Comparison of ENCODE assay signal across 1 fruit fly cellular context in genomic region chr2L:13548786-13549780, dm6.
TF ChIP-seq lines count a peak whose summit lies in the region.

TSS of gene B4 (minus strand) at chr2L:13549328.

TF ChIP-seq in whole organism, embryonic, 481 proteins besides CTCF, POLR2A, EP300 and RAD21 (continued from another document and continues in another):
- TF ChIP-seq Oaz (GFP tag; IDR thresholded peaks at IDR 0.05; lab: Robert Waterston, UW) = no peak
- no peak for TF ChIP-seq CG2712 (tag; optimal IDR thresholded peaks at IDR 0.05; lab: Kevin White, UChicago)
- TF ChIP-seq CG12391 (tag; optimal IDR thresholded peaks at IDR 0.05; lab: Kevin White, UChicago) = no peak
- TF ChIP-seq Drgx (GFP tag; IDR thresholded peaks at IDR 0.05; lab: Robert Waterston, UW) = peak; percentile 66
- TF ChIP-seq CG6689 (GFP tag; IDR thresholded peaks at IDR 0.05; lab: Robert Waterston, UW) = no peak
- TF ChIP-seq sr (GFP tag; IDR thresholded peaks at IDR 0.05; lab: Robert Waterston, UW) = no peak; the same call in 1 of the 3 replicates
- TF ChIP-seq emc (GFP tag; optimal IDR thresholded peaks at IDR 0.05; lab: Kevin White, UChicago) = peak; percentile 20
- TF ChIP-seq MTF-1 (GFP tag; optimal IDR thresholded peaks at IDR 0.05; lab: Kevin White, UChicago; ENCODE audit: borderline replicate concordance) = peak; percentile 79
- no peak for TF ChIP-seq hbn (GFP tag; IDR thresholded peaks at IDR 0.05; lab: Robert Waterston, UW; ENCODE audit: partially characterized antibody)
- peak; percentile 13 for TF ChIP-seq CHES-1-like (GFP tag; optimal IDR thresholded peaks at IDR 0.05; lab: Kevin White, UChicago)
- TF ChIP-seq CG1792 (GFP tag; optimal IDR thresholded peaks at IDR 0.05; lab: Kevin White, UChicago) = no peak
- no peak for TF ChIP-seq sc (optimal IDR thresholded peaks at IDR 0.05; lab: Kevin White, UChicago)
- no peak for TF ChIP-seq sc (GFP tag; optimal IDR thresholded peaks at IDR 0.05; lab: Kevin White, UChicago)
- TF ChIP-seq gsb-n (tag; optimal IDR thresholded peaks at IDR 0.05; lab: Kevin White, UChicago) = peak; percentile 6
- TF ChIP-seq Antp (GFP tag; optimal IDR thresholded peaks at IDR 0.05; lab: Kevin White, UChicago) = peak; percentile 35
- no peak for TF ChIP-seq slp2 (GFP tag; optimal IDR thresholded peaks at IDR 0.05; lab: Kevin White, UChicago)
- peak; percentile 76; the same call in 2 of the 3 replicates for TF ChIP-seq Dbx (GFP tag; IDR thresholded peaks at IDR 0.05; lab: Robert Waterston, UW)
- TF ChIP-seq en (GFP tag; optimal IDR thresholded peaks at IDR 0.05; lab: Kevin White, UChicago) = no peak
- TF ChIP-seq C15 (GFP tag; IDR thresholded peaks at IDR 0.05; lab: Robert Waterston, UW) = no peak
- peak in 1 of 2 experiments; percentile 72 for TF ChIP-seq crp (GFP tag; optimal IDR thresholded peaks at IDR 0.05; lab: Kevin White, UChicago)
- no peak for TF ChIP-seq yki (optimal IDR thresholded peaks at IDR 0.05; lab: Kevin White, UChicago)
- TF ChIP-seq Sox102F (GFP tag; optimal IDR thresholded peaks at IDR 0.05; lab: Kevin White, UChicago) = no peak
- TF ChIP-seq grn (GFP tag; optimal IDR thresholded peaks at IDR 0.05; lab: Kevin White, UChicago) = peak; percentile 9
- TF ChIP-seq CoRest (tag; optimal IDR thresholded peaks at IDR 0.05; lab: Kevin White, UChicago) = no peak
- TF ChIP-seq CG7357 (GFP tag; IDR thresholded peaks at IDR 0.05; lab: Robert Waterston, UW) = no peak
- TF ChIP-seq CG31365 (tag; optimal IDR thresholded peaks at IDR 0.05; lab: Kevin White, UChicago) = peak; percentile 5
- peak; percentile 73 for TF ChIP-seq CG4707 (GFP tag; optimal IDR thresholded peaks at IDR 0.05; lab: Kevin White, UChicago)
- TF ChIP-seq CG13424 (tag; optimal IDR thresholded peaks at IDR 0.05; lab: Kevin White, UChicago) = no peak
- TF ChIP-seq CG11398 (GFP tag; optimal IDR thresholded peaks at IDR 0.05; lab: Kevin White, UChicago) = no peak
- TF ChIP-seq B-H2 (GFP tag; optimal IDR thresholded peaks at IDR 0.05; lab: Kevin White, UChicago) = peak; percentile 72
- TF ChIP-seq CG3995 (GFP tag; optimal IDR thresholded peaks at IDR 0.05; lab: Kevin White, UChicago) = no peak
- peak; percentile 81; the same call in 2 of the 4 replicates for TF ChIP-seq chinmo (GFP tag; IDR thresholded peaks at IDR 0.05; lab: Robert Waterston, UW; ENCODE audit: partially characterized antibody)
- peak; percentile 81 for TF ChIP-seq CG7987 (GFP tag; optimal IDR thresholded peaks at IDR 0.05; lab: Kevin White, UChicago)
- TF ChIP-seq Doc2 (GFP tag; IDR thresholded peaks at IDR 0.05; lab: Robert Waterston, UW) = no peak
- TF ChIP-seq CG10147 (GFP tag; optimal IDR thresholded peaks at IDR 0.05; lab: Kevin White, UChicago) = no peak
- peak; percentile 59 for TF ChIP-seq Lhr (GFP tag; optimal IDR thresholded peaks at IDR 0.05; lab: Kevin White, UChicago)
- TF ChIP-seq CG3163 (GFP tag; optimal IDR thresholded peaks at IDR 0.05; lab: Kevin White, UChicago) = no peak
- TF ChIP-seq so (GFP tag; IDR thresholded peaks at IDR 0.05; lab: Robert Waterston, UW) = peak; percentile 80; the same call in 2 of the 3 replicates
- TF ChIP-seq Mrtf (GFP tag; IDR thresholded peaks at IDR 0.05; lab: Robert Waterston, UW) = no peak
- TF ChIP-seq CG10267 (tag; optimal IDR thresholded peaks at IDR 0.05; lab: Kevin White, UChicago) = no peak
- peak; percentile 92 for TF ChIP-seq cg (GFP tag; optimal IDR thresholded peaks at IDR 0.05; lab: Kevin White, UChicago)
- peak; percentile 53 for TF ChIP-seq scrt (GFP tag; optimal IDR thresholded peaks at IDR 0.05; lab: Kevin White, UChicago)
- TF ChIP-seq Oli (tag; optimal IDR thresholded peaks at IDR 0.05; lab: Kevin White, UChicago) = no peak
- TF ChIP-seq CG34224 (GFP tag; IDR thresholded peaks at IDR 0.05; lab: Robert Waterston, UW; ENCODE audit: partially characterized antibody) = peak; percentile 42; the same call in 1 of the 3 replicates
- peak; percentile 88 for TF ChIP-seq CG7928 (GFP tag; optimal IDR thresholded peaks at IDR 0.05; lab: Kevin White, UChicago)
- TF ChIP-seq unc-4 (GFP tag; IDR thresholded peaks at IDR 0.05; lab: Robert Waterston, UW; ENCODE audit: partially characterized antibody) = 0 out of 2 replicates have a peak, but pooled peaks have one; percentile 15
- TF ChIP-seq CG4854 (GFP tag; optimal IDR thresholded peaks at IDR 0.05; lab: Kevin White, UChicago) = peak; percentile 16
- no peak for TF ChIP-seq mld (GFP tag; IDR thresholded peaks at IDR 0.05; lab: Robert Waterston, UW; ENCODE audit: partially characterized antibody)
- no peak for TF ChIP-seq CG14441 (GFP tag; IDR thresholded peaks at IDR 0.05; lab: Robert Waterston, UW)
- TF ChIP-seq CG4820 (GFP tag; optimal IDR thresholded peaks at IDR 0.05; lab: Kevin White, UChicago) = no peak
- peak; percentile 49 for TF ChIP-seq CG17912 (GFP tag; optimal IDR thresholded peaks at IDR 0.05; lab: Kevin White, UChicago)
- TF ChIP-seq Eip74EF (GFP tag; optimal IDR thresholded peaks at IDR 0.05; lab: Kevin White, UChicago) = peak in 1 of 2 experiments; percentile 37
- TF ChIP-seq al (GFP tag; IDR thresholded peaks at IDR 0.05; lab: Robert Waterston, UW) = no peak
- TF ChIP-seq CG1647 (GFP tag; optimal IDR thresholded peaks at IDR 0.05; lab: Kevin White, UChicago) = no peak
- peak; percentile 37; the same call in 1 of the 2 replicates for TF ChIP-seq CG14014 (GFP tag; IDR thresholded peaks at IDR 0.05; lab: Robert Waterston, UW)
- TF ChIP-seq CG3407 (GFP tag; optimal IDR thresholded peaks at IDR 0.05; lab: Kevin White, UChicago) = peak; percentile 38
- TF ChIP-seq ken (GFP tag; IDR thresholded peaks at IDR 0.05; lab: Robert Waterston, UW) = peak; percentile 22; the same call in 1 of the 3 replicates
- peak; percentile 23 for TF ChIP-seq CG12659 (GFP tag; optimal IDR thresholded peaks at IDR 0.05; lab: Kevin White, UChicago)
- no peak for TF ChIP-seq Hr78 (GFP tag; optimal IDR thresholded peaks at IDR 0.05; lab: Kevin White, UChicago)
- peak; percentile 49; the same call in 1 of the 2 replicates for TF ChIP-seq sob (GFP tag; IDR thresholded peaks at IDR 0.05; lab: Robert Waterston, UW)
- TF ChIP-seq CG13894 (tag; optimal IDR thresholded peaks at IDR 0.05; lab: Kevin White, UChicago) = peak; percentile 67
- no peak for TF ChIP-seq Optix (GFP tag; IDR thresholded peaks at IDR 0.05; lab: Robert Waterston, UW)
- peak; percentile 97 for TF ChIP-seq E2f2 (GFP tag; IDR thresholded peaks at IDR 0.05; lab: Robert Waterston, UW)
- TF ChIP-seq ci (GFP tag; IDR thresholded peaks at IDR 0.05; lab: Robert Waterston, UW) = peak; percentile 71; the same call in 2 of the 3 replicates
- peak; percentile 21 for TF ChIP-seq corto (GFP tag; optimal IDR thresholded peaks at IDR 0.05; lab: Kevin White, UChicago)
- TF ChIP-seq CG30020 (tag; optimal IDR thresholded peaks at IDR 0.05; lab: Kevin White, UChicago) = no peak
- no peak for TF ChIP-seq CG8944 (GFP tag; optimal IDR thresholded peaks at IDR 0.05; lab: Kevin White, UChicago)
- TF ChIP-seq knrl (GFP tag; IDR thresholded peaks at IDR 0.05; lab: Robert Waterston, UW; ENCODE audit: partially characterized antibody) = 0 out of 3 replicates have a peak, but pooled peaks have one; percentile 31
- TF ChIP-seq CG5953 (GFP tag; IDR thresholded peaks at IDR 0.05; lab: Robert Waterston, UW) = peak; percentile 65; the same call in 1 of the 2 replicates
- no peak for TF ChIP-seq CG15011 (GFP tag; optimal IDR thresholded peaks at IDR 0.05; lab: Kevin White, UChicago)
- TF ChIP-seq CG7745 (tag; optimal IDR thresholded peaks at IDR 0.05; lab: Kevin White, UChicago) = no peak
- peak; percentile 7 for TF ChIP-seq CG15601 (tag; optimal IDR thresholded peaks at IDR 0.05; lab: Kevin White, UChicago)
- TF ChIP-seq Dad (GFP tag; optimal IDR thresholded peaks at IDR 0.05; lab: Kevin White, UChicago) = peak; percentile 42
- TF ChIP-seq CG12236 (GFP tag; optimal IDR thresholded peaks at IDR 0.05; lab: Kevin White, UChicago) = peak; percentile 8
- peak; percentile 58 for TF ChIP-seq Fer1 (GFP tag; optimal IDR thresholded peaks at IDR 0.05; lab: Kevin White, UChicago)
- no peak for TF ChIP-seq CG11085 (GFP tag; IDR thresholded peaks at IDR 0.05; lab: Robert Waterston, UW)
- peak; percentile 69 for TF ChIP-seq CG6813 (GFP tag; optimal IDR thresholded peaks at IDR 0.05; lab: Kevin White, UChicago)
- TF ChIP-seq CG6254 (GFP tag; optimal IDR thresholded peaks at IDR 0.05; lab: Kevin White, UChicago) = no peak
- no peak for TF ChIP-seq CG18764 (GFP tag; optimal IDR thresholded peaks at IDR 0.05; lab: Kevin White, UChicago)
- TF ChIP-seq CG7839 (tag; optimal IDR thresholded peaks at IDR 0.05; lab: Kevin White, UChicago) = no peak
- peak; percentile 9 for TF ChIP-seq da (GFP tag; optimal IDR thresholded peaks at IDR 0.05; lab: Kevin White, UChicago)
- TF ChIP-seq fd64A (GFP tag; optimal IDR thresholded peaks at IDR 0.05; lab: Kevin White, UChicago) = peak; percentile 69
- peak; percentile 55; the same call in 1 of the 2 replicates for TF ChIP-seq CG1024 (GFP tag; IDR thresholded peaks at IDR 0.05; lab: Robert Waterston, UW)
- TF ChIP-seq Ets65A (GFP tag; lab: Kevin White, UChicago) = peak; percentile 24
- peak; percentile 58; the same call in 1 of the 2 replicates for TF ChIP-seq wdn (GFP tag; IDR thresholded peaks at IDR 0.05; lab: Robert Waterston, UW)
- TF ChIP-seq Trl (optimal IDR thresholded peaks at IDR 0.05; lab: Kevin White, UChicago) = peak; percentile 25 to 60
- TF ChIP-seq Trl (GFP tag; optimal IDR thresholded peaks at IDR 0.05; lab: Kevin White, UChicago) = peak; percentile 18
- no peak for TF ChIP-seq CG9609 (GFP tag; optimal IDR thresholded peaks at IDR 0.05; lab: Kevin White, UChicago)
- TF ChIP-seq CG6791 (GFP tag; IDR thresholded peaks at IDR 0.05; lab: Robert Waterston, UW; ENCODE audit: partially characterized antibody) = peak; percentile 44; the same call in 2 of the 3 replicates
- TF ChIP-seq nerfin-1 (tag; optimal IDR thresholded peaks at IDR 0.05; lab: Kevin White, UChicago) = peak; percentile 48
- TF ChIP-seq Six4 (GFP tag; optimal IDR thresholded peaks at IDR 0.05; lab: Kevin White, UChicago) = no peak
- peak; percentile 41 for TF ChIP-seq schlank (tag; optimal IDR thresholded peaks at IDR 0.05; lab: Kevin White, UChicago)
- TF ChIP-seq hth (optimal IDR thresholded peaks at IDR 0.05; lab: Kevin White, UChicago) = no peak
- no peak for TF ChIP-seq CG31441 (GFP tag; IDR thresholded peaks at IDR 0.05; lab: Robert Waterston, UW)
- TF ChIP-seq Hr51 (GFP tag; optimal IDR thresholded peaks at IDR 0.05; lab: Kevin White, UChicago) = peak in 1 of 2 experiments; percentile 3
- no peak for TF ChIP-seq CG10959 (GFP tag; IDR thresholded peaks at IDR 0.05; lab: Robert Waterston, UW)
- no peak for TF ChIP-seq CG33557 (GFP tag; optimal IDR thresholded peaks at IDR 0.05; lab: Kevin White, UChicago)
- TF ChIP-seq zen (tag; optimal IDR thresholded peaks at IDR 0.05; lab: Kevin White, UChicago) = no peak
- TF ChIP-seq Dref (GFP tag; IDR thresholded peaks at IDR 0.05; lab: Robert Waterston, UW) = no peak
- peak; percentile 1 to 70 for TF ChIP-seq bsh (GFP tag; optimal IDR thresholded peaks at IDR 0.05; lab: Kevin White, UChicago)
- TF ChIP-seq lmd (GFP tag; IDR thresholded peaks at IDR 0.05; lab: Robert Waterston, UW) = no peak; the same call in 1 of the 2 replicates
- TF ChIP-seq CG15514 (GFP tag; optimal IDR thresholded peaks at IDR 0.05; lab: Kevin White, UChicago) = peak; percentile 57
- TF ChIP-seq dysf (GFP tag; IDR thresholded peaks at IDR 0.05; lab: Robert Waterston, UW) = no peak; the same call in 2 of the 3 replicates
- peak; percentile 96 for TF ChIP-seq Jarid2 (GFP tag; optimal IDR thresholded peaks at IDR 0.05; lab: Kevin White, UChicago)
- TF ChIP-seq gce (GFP tag; IDR thresholded peaks at IDR 0.05; lab: Robert Waterston, UW) = peak; percentile 62; the same call in 2 of the 3 replicates
- TF ChIP-seq CG32532 (GFP tag; IDR thresholded peaks at IDR 0.05; lab: Robert Waterston, UW) = peak; percentile 42
- no peak for TF ChIP-seq CG15073 (GFP tag; optimal IDR thresholded peaks at IDR 0.05; lab: Kevin White, UChicago)
- TF ChIP-seq YL-1 (GFP tag; optimal IDR thresholded peaks at IDR 0.05; lab: Kevin White, UChicago) = peak; percentile 11
- peak; percentile 39 for TF ChIP-seq dmrt99B (tag; optimal IDR thresholded peaks at IDR 0.05; lab: Kevin White, UChicago)
- no peak for TF ChIP-seq CG4404 (GFP tag; IDR thresholded peaks at IDR 0.05; lab: Robert Waterston, UW)
- TF ChIP-seq insv (GFP tag; optimal IDR thresholded peaks at IDR 0.05; lab: Kevin White, UChicago) = no peak
- no peak for TF ChIP-seq Dip3 (GFP tag; optimal IDR thresholded peaks at IDR 0.05; lab: Kevin White, UChicago)
- TF ChIP-seq Dfd (GFP tag; optimal IDR thresholded peaks at IDR 0.05; lab: Kevin White, UChicago) = no peak
- no peak for TF ChIP-seq esg (GFP tag; conservative IDR thresholded peaks at IDR 0.05; lab: Robert Waterston, UW)
- peak; percentile 74; the same call in 1 of the 2 replicates for TF ChIP-seq NFAT (GFP tag; IDR thresholded peaks at IDR 0.05; lab: Robert Waterston, UW)
- TF ChIP-seq CG12155 (GFP tag; optimal IDR thresholded peaks at IDR 0.05; lab: Kevin White, UChicago) = no peak
- TF ChIP-seq Xrp1 (GFP tag; IDR thresholded peaks at IDR 0.05; lab: Robert Waterston, UW) = peak; percentile 29
- TF ChIP-seq zfh1 (GFP tag; IDR thresholded peaks at IDR 0.05; lab: Robert Waterston, UW) = peak; percentile 32; the same call in 1 of the 3 replicates
- TF ChIP-seq HLH4C (GFP tag; IDR thresholded peaks at IDR 0.05; lab: Robert Waterston, UW; ENCODE audit: partially characterized antibody) = no peak
- peak in 1 of 3 experiments; percentile 6 for TF ChIP-seq lola (GFP tag; optimal IDR thresholded peaks at IDR 0.05; lab: Kevin White, UChicago)
- TF ChIP-seq CG10979 (tag; optimal IDR thresholded peaks at IDR 0.05; lab: Kevin White, UChicago) = no peak
- no peak for TF ChIP-seq CG6683 (GFP tag; optimal IDR thresholded peaks at IDR 0.05; lab: Kevin White, UChicago)
- no peak for TF ChIP-seq lov (optimal IDR thresholded peaks at IDR 0.05; lab: Kevin White, UChicago)
- no peak; the same call in 2 of the 3 replicates for TF ChIP-seq lov (GFP tag; IDR thresholded peaks at IDR 0.05; lab: Robert Waterston, UW)
- TF ChIP-seq CG13287 (GFP tag; IDR thresholded peaks at IDR 0.05; lab: Robert Waterston, UW; ENCODE audit: partially characterized antibody) = peak; percentile 66
- peak; percentile 51 for TF ChIP-seq MESR4 (GFP tag; optimal IDR thresholded peaks at IDR 0.05; lab: Kevin White, UChicago)
- no peak for TF ChIP-seq pnt (GFP tag; optimal IDR thresholded peaks at IDR 0.05; lab: Kevin White, UChicago)
- TF ChIP-seq repo (GFP tag; optimal IDR thresholded peaks at IDR 0.05; lab: Kevin White, UChicago) = peak; percentile 44
- peak; percentile 51 for TF ChIP-seq tup (GFP tag; optimal IDR thresholded peaks at IDR 0.05; lab: Kevin White, UChicago)
- peak; percentile 18 for TF ChIP-seq pho (GFP tag; optimal IDR thresholded peaks at IDR 0.05; lab: Kevin White, UChicago)
